Worm (Caenorhabditis elegans) whole organism, late embryonic: ENCODE measurements around the gene pudl-1.

ENCODE experiments used
- Y22D7AL.16 ChIP-seq: sonication (generic microtip); optimal IDR thresholded peaks from 2 replicates; lab custom pipeline; 2016; ENCODE audit warnings: missing genetic modification characterization, missing compliant biosample characterization
- ama-1 ChIP-seq: fragments of 150-350 bp; optimal IDR thresholded peaks from 2 replicates; lab custom pipeline; 2014
- ceh-14 ChIP-seq: sonication (generic microtip); optimal IDR thresholded peaks from 2 replicates; lab custom pipeline; 2016; ENCODE audit warnings: missing genotype, missing genetic modification characterization, missing compliant biosample characterization
- hlh-6 ChIP-seq: sonication (generic microtip); optimal IDR thresholded peaks from 2 replicates; lab custom pipeline; 2016; ENCODE audit warnings: missing genotype, missing genetic modification characterization, missing compliant biosample characterization
- hlh-8 ChIP-seq: sonication (generic microtip); optimal IDR thresholded peaks from 2 replicates; lab custom pipeline; 2016; ENCODE audit warnings: missing genotype, missing genetic modification characterization, missing compliant biosample characterization
- pha-4 ChIP-seq: fragments of 150-350 bp; optimal IDR thresholded peaks from 2 replicates; lab custom pipeline; 2018; ENCODE audit warnings: missing biosample characterization, missing genetic modification reagents, missing genetic modification characterization
- unc-86 ChIP-seq: sonication (generic microtip); optimal IDR thresholded peaks from 2 replicates; lab custom pipeline; 2016; ENCODE audit warnings: missing genetic modification characterization, missing compliant biosample characterization

DNA sequence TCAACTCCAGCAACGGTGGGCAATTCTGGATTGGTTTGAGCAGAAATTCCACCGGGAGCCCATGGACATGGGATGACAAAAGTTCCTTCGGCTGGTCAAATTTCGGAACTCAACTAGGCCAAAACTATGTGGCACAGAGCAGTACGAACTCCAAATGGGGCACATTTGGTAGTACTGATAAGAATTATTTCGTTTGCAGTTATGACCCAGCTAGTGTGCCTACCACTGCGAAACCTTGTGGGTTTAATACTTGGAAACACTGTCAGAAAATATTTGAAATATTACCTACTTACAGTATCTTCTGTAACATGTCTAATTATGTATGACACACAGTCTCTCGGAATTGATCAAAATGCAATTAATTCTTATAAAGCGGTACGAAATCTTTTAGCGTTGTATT lies 6.4 kb upstream of the pudl-1 start:
- TF ChIP-seq hlh-8 (tag; lab: Kevin White, UChicago) (no peak), unc-86 (no peak), ama-1 (lab: Kevin White, UChicago) (no peak), Y22D7AL.16 (tag; lab: Kevin White, UChicago) (no peak), hlh-6 (tag; lab: Kevin White, UChicago) (no peak), pha-4 (tag; lab: Kevin White, UChicago) (no peak), ceh-14 (tag; lab: Kevin White, UChicago) (no peak)
